Worm (Caenorhabditis elegans): ENCODE data around the gene ceh-41.
A peak's percentile ranks its signal among the peaks of the same experiment; 100 is the strongest.

Gene ceh-41

DNA sequence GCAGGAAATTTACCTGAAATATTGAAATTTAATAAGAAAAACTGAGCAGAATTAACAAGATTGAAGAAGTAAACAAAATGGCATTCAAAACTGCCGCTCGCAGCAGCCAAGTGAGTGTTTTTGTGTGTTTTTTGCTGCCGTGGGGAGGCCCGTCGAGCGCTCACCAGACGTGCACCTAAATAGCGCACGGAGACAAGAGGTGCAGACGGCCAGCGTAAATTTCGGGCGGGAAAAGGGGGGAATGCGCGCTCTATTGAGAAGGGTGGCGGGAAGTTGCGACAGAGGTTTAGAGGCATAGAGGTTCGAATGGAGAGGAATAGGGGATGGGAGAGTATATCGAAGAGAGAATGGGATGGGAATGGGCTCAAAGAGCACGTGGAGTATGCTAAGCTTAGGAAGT lies 7.7 kb upstream of the ceh-41 start, which contains the start of gene ceh-39 (continued):
- TF ChIP-seq ceh-90 (tag; optimal IDR thresholded peaks at IDR 0.05) (no peak), nhr-71 (tag; optimal IDR thresholded peaks at IDR 0.05) (peak; percentile 67), nhr-12 (tag; optimal IDR thresholded peaks at IDR 0.05) (no peak), unc-30 (tag; optimal IDR thresholded peaks at IDR 0.05) (no peak), hlh-4 (tag; optimal IDR thresholded peaks at IDR 0.05) (no peak), jun-1 (tag; optimal IDR thresholded peaks at IDR 0.05) (no peak), fkh-10 (GFP tag; optimal IDR thresholded peaks at IDR 0.05) (peak; percentile 61), nhr-28 (tag; optimal IDR thresholded peaks at IDR 0.05) (no peak), C34B4.2 (tag; optimal IDR thresholded peaks at IDR 0.05) (no peak), ceh-82 (tag; optimal IDR thresholded peaks at IDR 0.05) (peak; percentile 38 to 71 (median 61)), skn-1 (tag; optimal IDR thresholded peaks at IDR 0.05) (peak; percentile 84), zip-4 (GFP tag; optimal IDR thresholded peaks at IDR 0.05) (no peak), sptf-1 (tag; optimal IDR thresholded peaks at IDR 0.05) (no peak), zag-1 (tag; optimal IDR thresholded peaks at IDR 0.05) (no peak), aha-1 (tag; optimal IDR thresholded peaks at IDR 0.05) (no peak), tbx-2 (tag; optimal IDR thresholded peaks at IDR 0.05) (peak; percentile 72), nhr-84 (tag; optimal IDR thresholded peaks at IDR 0.05) (no peak), nhr-90 (tag; optimal IDR thresholded peaks at IDR 0.05; ENCODE audit: poor library complexity) (peak; percentile 25), ces-1 (GFP tag; optimal IDR thresholded peaks at IDR 0.05) (no peak), C16A3.4 (tag; optimal IDR thresholded peaks at IDR 0.05) (peak; percentile 36), vab-15 (tag; optimal IDR thresholded peaks at IDR 0.05) (no peak), pax-3 (tag; optimal IDR thresholded peaks at IDR 0.05) (no peak), unc-130 (tag; optimal IDR thresholded peaks at IDR 0.05) (no peak), unc-98 (GFP tag; IDR thresholded peaks at IDR 0.05) (no peak), mef-2 (tag; optimal IDR thresholded peaks at IDR 0.05) (no peak), unc-62 (GFP tag; optimal IDR thresholded peaks at IDR 0.05) (no peak), rnt-1 (tag; optimal IDR thresholded peaks at IDR 0.05) (peak; percentile 67), ztf-11 (tag; optimal IDR thresholded peaks at IDR 0.05) (no peak), fkh-4 (tag; optimal IDR thresholded peaks at IDR 0.05; ENCODE audit: borderline replicate concordance) (no peak), nhr-76 (tag; optimal IDR thresholded peaks at IDR 0.05) (no peak), nhr-47 (tag; optimal IDR thresholded peaks at IDR 0.05) (peak; percentile 70), pag-3 (tag; optimal IDR thresholded peaks at IDR 0.05; ENCODE audit: borderline replicate concordance, insufficient read depth) (no peak), ceh-8 (GFP tag; optimal IDR thresholded peaks at IDR 0.05) (no peak), lin-39 (tag; optimal IDR thresholded peaks at IDR 0.05) (no peak), isw-1 (GFP tag; IDR thresholded peaks at IDR 0.05) (peak; percentile 55)

DNA sequence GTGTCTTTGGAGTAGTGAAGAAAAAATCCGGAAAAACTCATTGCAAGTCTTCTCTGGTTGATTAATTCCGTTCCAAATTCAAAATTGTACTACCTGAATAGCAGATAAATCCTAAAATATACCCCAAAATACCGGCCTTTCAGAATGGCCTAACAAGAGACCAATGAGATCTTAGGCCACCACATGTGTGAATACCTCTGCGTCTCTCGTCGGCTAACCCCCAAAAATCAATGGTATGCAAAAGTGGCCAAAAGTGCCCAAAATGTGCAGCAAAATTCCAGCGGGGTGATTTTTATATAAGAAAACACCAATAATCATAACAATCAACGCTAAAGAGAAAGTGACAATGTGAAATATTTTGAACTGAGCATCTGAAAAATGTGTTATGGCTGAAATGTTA lies 5.1 kb upstream of the ceh-41 start, which contains the start of gene T26C11.9:
T26C11.9 (minus strand) TSS at position 254 of the 400 bp plus-strand sequence.
- TF ChIP-seq unc-130 (tag; optimal IDR thresholded peaks at IDR 0.05) (no peak), tbx-2 (tag; optimal IDR thresholded peaks at IDR 0.05) (peak; percentile 43), ceh-90 (tag; optimal IDR thresholded peaks at IDR 0.05) (peak; percentile 67), blmp-1 (tag; optimal IDR thresholded peaks at IDR 0.05) (no peak), nhr-71 (tag; optimal IDR thresholded peaks at IDR 0.05) (peak; percentile 54), nhr-11 (tag; optimal IDR thresholded peaks at IDR 0.05) (no peak), nhr-90 (tag; optimal IDR thresholded peaks at IDR 0.05; ENCODE audit: poor library complexity) (peak; percentile 31), lin-39 (tag; optimal IDR thresholded peaks at IDR 0.05) (no peak), unc-98 (GFP tag; IDR thresholded peaks at IDR 0.05) (no peak), grh-1 (GFP tag; IDR thresholded peaks at IDR 0.05) (peak; percentile 25; the same call in 1 of the 2 replicates), dpl-1 (GFP tag; optimal IDR thresholded peaks at IDR 0.05) (peak; percentile 17 to 25 (median 22)), xbp-1 (tag; optimal IDR thresholded peaks at IDR 0.05) (peak; percentile 16), lir-3 (tag; optimal IDR thresholded peaks at IDR 0.05; ENCODE audit: poor library complexity) (peak; percentile 65), fos-1 (tag; optimal IDR thresholded peaks at IDR 0.05) (no peak), ztf-11 (tag; optimal IDR thresholded peaks at IDR 0.05) (peak in 1 of 2 experiments; percentile 20), snu-23 (GFP tag; optimal IDR thresholded peaks at IDR 0.05) (peak; percentile 23), vab-15 (tag; optimal IDR thresholded peaks at IDR 0.05) (peak; percentile 10), lin-15B (tag; optimal IDR thresholded peaks at IDR 0.05) (peak; percentile 59), ceh-82 (tag; optimal IDR thresholded peaks at IDR 0.05) (peak in 2 of 3 experiments; percentile 2 to 21), jun-1 (tag; optimal IDR thresholded peaks at IDR 0.05) (peak; percentile 7), efl-1 (optimal IDR thresholded peaks at IDR 0.05) (peak; percentile 27 to 34), efl-1 (GFP tag; optimal IDR thresholded peaks at IDR 0.05 in 1 of 2) (peak; percentile 36 to 85), nhr-77 (tag; optimal IDR thresholded peaks at IDR 0.05) (no peak), egl-27 (tag; optimal IDR thresholded peaks at IDR 0.05) (no peak), ceh-63 (GFP tag; optimal IDR thresholded peaks at IDR 0.05) (no peak), lin-35 (GFP tag; optimal IDR thresholded peaks at IDR 0.05) (peak; percentile 35 to 40), dsc-1 (tag; optimal IDR thresholded peaks at IDR 0.05) (peak; percentile 15), fkh-8 (tag; optimal IDR thresholded peaks at IDR 0.05) (peak; percentile 31)
